Fruit fly (Drosophila melanogaster): Measurements from ENCODE around the gene Fmr1.

- TF ChIP-seq OdsH (GFP tag; optimal IDR thresholded peaks at IDR 0.05) (no peak), h (GFP tag; optimal IDR thresholded peaks at IDR 0.05) (no peak), dsf (GFP tag; optimal IDR thresholded peaks at IDR 0.05; ENCODE audit: borderline replicate concordance) (no peak), N (GFP tag; optimal IDR thresholded peaks at IDR 0.05) (no peak), Dfd (GFP tag; optimal IDR thresholded peaks at IDR 0.05) (no peak), HLH106 (tag; optimal IDR thresholded peaks at IDR 0.05) (no peak), psq (GFP tag; optimal IDR thresholded peaks at IDR 0.05) (no peak), Sp1 (GFP tag; optimal IDR thresholded peaks at IDR 0.05) (no peak), Rel (GFP tag; optimal IDR thresholded peaks at IDR 0.05) (no peak), Rel (tag; optimal IDR thresholded peaks at IDR 0.05) (no peak), pan (optimal IDR thresholded peaks at IDR 0.05) (no peak), dmrt93B (GFP tag; optimal IDR thresholded peaks at IDR 0.05) (no peak), lola (GFP tag; optimal IDR thresholded peaks at IDR 0.05) (no peak)
Observed at dm6 chr3R:10090906-10091305, 19.0 kb downstream of the Fmr1 start.
